Worm (Caenorhabditis elegans) whole organism, young adult: ENCODE measurements around the gene ugt-66.

Experiments
- ama-1 ChIP-seq, 3 experiments: fragments of 150-350 bp in 1 of 3; sonication (generic microtip) in 2 of 3; optimal IDR thresholded peaks; 2 replicates each; lab custom pipeline; 2014 to 2018; ENCODE audit warnings: missing biosample characterization in 2 of 3, missing genetic modification characterization in 2 of 3, missing genetic modification reagents in 2 of 3
- attf-5 ChIP-seq: fragments of 200-800 bp; sonication (Bioruptor generic); optimal IDR thresholded peaks from 2 replicates; lab custom pipeline; 2018; ENCODE audit warnings: mild to moderate bottlenecking, missing genetic modification characterization, missing compliant biosample characterization
- dpff-1 ChIP-seq: sonication (generic microtip); optimal IDR thresholded peaks from 2 replicates; lab custom pipeline; 2017; ENCODE audit warnings: mild to moderate bottlenecking, missing genetic modification characterization, missing compliant biosample characterization
- egrh-3 ChIP-seq: fragments of 200-800 bp; sonication (Bioruptor generic); IDR thresholded peaks from 2 replicates; pipeline ENCODE4 v1.3.6; 2022; ENCODE audit warnings: missing genetic modification reagents, missing genetic modification characterization, missing compliant biosample characterization
- madf-8 ChIP-seq: fragments of 200-800 bp; sonication (Bioruptor generic); conservative IDR thresholded peaks from 2 replicates; pipeline ENCODE4 v1.3.6; 2022; ENCODE audit warnings: missing genetic modification reagents, missing genetic modification characterization, missing compliant biosample characterization
- sptf-2 ChIP-seq: fragments of 200-800 bp; sonication (Bioruptor generic); optimal IDR thresholded peaks from 2 replicates; lab custom pipeline; 2018; ENCODE audit warnings: mild to moderate bottlenecking, missing genetic modification characterization, missing compliant biosample characterization

ce11 chrIII:6213915-6214314 is 19.5 kb upstream of the ugt-66 start, which contains the start of gene C23G10.10:
- TF ChIP-seq sptf-2 (GFP tag; lab: Kevin White, UChicago) (no peak), dpff-1 (no peak), ama-1 (optimal IDR thresholded peaks at IDR 0.05; lab: Kevin White, UChicago) (no peak), ama-1 (GFP tag; optimal IDR thresholded peaks at IDR 0.05; lab: Kevin White, UChicago) (no peak), egrh-3 (GFP tag; lab: Robert Waterston, UW) (no peak), attf-5 (GFP tag; lab: Kevin White, UChicago) (no peak), madf-8 (no peak)
